Worm (Caenorhabditis elegans): ENCODE data around the gene srj-29.

The srj-29 gene

DNA sequence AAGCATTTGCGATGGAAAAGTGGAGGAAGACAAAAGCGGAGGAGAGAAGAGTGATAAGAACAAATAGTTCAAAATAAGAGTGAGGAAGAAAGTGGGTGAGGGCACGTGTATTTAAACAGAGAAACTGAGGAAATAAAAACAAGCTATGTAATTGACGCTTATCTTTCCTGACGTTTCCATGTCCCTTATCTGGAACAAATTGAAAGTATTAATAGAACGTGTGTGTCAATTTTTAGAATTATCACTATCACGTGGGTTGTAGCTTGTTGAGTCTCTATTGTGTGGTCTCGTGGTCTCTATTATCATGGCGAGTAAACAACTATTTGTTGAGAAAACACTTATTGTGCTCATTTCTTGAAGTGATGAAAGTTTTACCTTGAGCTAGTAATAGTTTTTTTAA is 29.6 kb upstream of the srj-29 start, which contains the start of gene T10C6.15 (continued):
- no peak for TF ChIP-seq ama-1 (optimal IDR thresholded peaks at IDR 0.05)
- no peak for TF ChIP-seq ama-1 (GFP tag; optimal IDR thresholded peaks at IDR 0.05)
- no peak for TF ChIP-seq nfya-1 (tag; optimal IDR thresholded peaks at IDR 0.05; ENCODE audit: borderline replicate concordance, insufficient read depth)
- 0 out of 2 replicates have a peak, but pooled peaks have one; percentile 56 for TF ChIP-seq B0336.3 (GFP tag; IDR thresholded peaks at IDR 0.05)
- TF ChIP-seq somi-1 (GFP tag; optimal IDR thresholded peaks at IDR 0.05) = no peak
- TF ChIP-seq nhr-80 (tag; optimal IDR thresholded peaks at IDR 0.05) = peak; percentile 83
- no peak for TF ChIP-seq ceh-40 (GFP tag; IDR thresholded peaks at IDR 0.05)
- TF ChIP-seq dpff-1 (tag; optimal IDR thresholded peaks at IDR 0.05) = no peak
- no peak for TF ChIP-seq gei-17 (GFP tag; optimal IDR thresholded peaks at IDR 0.05)
- no peak for TF ChIP-seq snpc-4 (GFP tag; optimal IDR thresholded peaks at IDR 0.05)
- TF ChIP-seq snpc-4 (tag; optimal IDR thresholded peaks at IDR 0.05) = peak in 1 of 4 experiments; percentile 9
- no peak for TF ChIP-seq ztf-3 (GFP tag; optimal IDR thresholded peaks at IDR 0.05)
- TF ChIP-seq madf-10 (tag; optimal IDR thresholded peaks at IDR 0.05) = peak; percentile 18

- no peak for TF ChIP-seq nhr-90 (tag; optimal IDR thresholded peaks at IDR 0.05)
- no peak for TF ChIP-seq nfyb-1 (GFP tag; IDR thresholded peaks at IDR 0.05)
- no peak for TF ChIP-seq cebp-2 (GFP tag; IDR thresholded peaks at IDR 0.05)
- TF ChIP-seq tbp1 (GFP tag; optimal IDR thresholded peaks at IDR 0.05) = no peak
- TF ChIP-seq F57C9.4 (tag; optimal IDR thresholded peaks at IDR 0.05) = no peak
- no peak for TF ChIP-seq K11D2.4 (GFP tag; IDR thresholded peaks at IDR 0.05)
- no peak for TF ChIP-seq T07F8.4 (tag; optimal IDR thresholded peaks at IDR 0.05)
- TF ChIP-seq let-526 (GFP tag; IDR thresholded peaks at IDR 0.05) = no peak
- TF ChIP-seq nfya-1 (tag; optimal IDR thresholded peaks at IDR 0.05; ENCODE audit: borderline replicate concordance, insufficient read depth) = no peak
- no peak for TF ChIP-seq nfya-2 (GFP tag; IDR thresholded peaks at IDR 0.05)
- no peak for TF ChIP-seq lir-1 (GFP tag; conservative IDR thresholded peaks at IDR 0.05)
- no peak for TF ChIP-seq F33H1.4 (GFP tag; IDR thresholded peaks at IDR 0.05)
- no peak for TF ChIP-seq attf-6 (GFP tag; IDR thresholded peaks at IDR 0.05)
- no peak for TF ChIP-seq Y53G8AR.9 (GFP tag; conservative IDR thresholded peaks at IDR 0.05)
- no peak for TF ChIP-seq hmg-1.2 (GFP tag; IDR thresholded peaks at IDR 0.05)
- TF ChIP-seq B0261.1 (tag; optimal IDR thresholded peaks at IDR 0.05) = no peak
- TF ChIP-seq athp-1 (tag; optimal IDR thresholded peaks at IDR 0.05) = no peak
These were observed 28.9 kb upstream of the srj-29 start, which contains the start of gene ZK285.2 for ce11 chrV:16046573-16046972. Gene ZK285.2 (plus strand): TSS chrV:16046873.

ce11 chrV:16047052-16047451 is 28.4 kb upstream of the srj-29 start:
- TF ChIP-seq egrh-3 (GFP tag; IDR thresholded peaks at IDR 0.05) (peak; percentile 77; the same call in 1 of the 2 replicates), ztf-3 (GFP tag; optimal IDR thresholded peaks at IDR 0.05) (no peak)

- TF ChIP-seq nhr-80 (tag; optimal IDR thresholded peaks at IDR 0.05) (no peak), madf-10 (tag; optimal IDR thresholded peaks at IDR 0.05) (no peak), ceh-79 (tag; optimal IDR thresholded peaks at IDR 0.05) (no peak), atf-7 (tag; optimal IDR thresholded peaks at IDR 0.05) (no peak)
These were observed 28.0 kb upstream of the srj-29 start, which contains the start of gene str-198 for ce11 chrV:16047508-16047907. Gene str-198 (plus strand): TSS chrV:16047808.

DNA sequence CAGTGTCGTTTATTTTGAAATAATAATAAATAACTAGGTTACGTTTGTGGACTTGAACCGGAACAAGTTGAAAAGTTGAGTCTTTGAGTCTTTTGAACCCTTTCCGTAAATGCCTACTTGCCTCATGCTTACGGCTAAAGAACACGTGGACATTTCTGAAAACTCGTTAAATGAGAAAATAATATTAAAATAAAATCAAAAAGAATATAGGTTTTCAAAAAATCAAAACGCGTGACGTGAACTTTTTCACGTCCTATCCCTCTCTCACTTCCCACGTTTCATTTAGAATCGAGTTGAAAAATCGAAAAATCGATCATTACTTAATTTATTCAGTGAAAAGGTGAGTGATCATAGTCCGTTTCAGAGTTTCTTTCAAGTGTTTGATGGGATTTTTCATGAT is 26.3 kb upstream of the srj-29 start, which contains the start of gene best-12:
TSS of gene best-12 (plus strand) at position 301 of the 400 bp plus-strand sequence.
- no peak for TF ChIP-seq zim-3 (tag; optimal IDR thresholded peaks at IDR 0.05)
- TF ChIP-seq B0035.1 (tag; optimal IDR thresholded peaks at IDR 0.05) = no peak

All from whole organism, young adult.